Worm (Caenorhabditis elegans) whole organism, late embryonic: Measurements from ENCODE around the gene cup-14.

Experiments
- ama-1 ChIP-seq: fragments of 150-350 bp; optimal IDR thresholded peaks from 2 replicates; lab custom pipeline; 2014
- dve-1 ChIP-seq: sonication (generic microtip); optimal IDR thresholded peaks from 2 replicates; lab custom pipeline; 2017; ENCODE audit warnings: antibody characterized with exemption, mild to moderate bottlenecking, missing genetic modification characterization, missing compliant biosample characterization
- hlh-15 ChIP-seq: sonication (generic microtip); optimal IDR thresholded peaks from 2 replicates; lab custom pipeline; 2016; ENCODE audit warnings: missing genetic modification characterization, missing compliant biosample characterization
- nhr-11 ChIP-seq: fragments of 150-350 bp; optimal IDR thresholded peaks from 2 replicates; lab custom pipeline; 2014; ENCODE audit warnings: missing biosample characterization, missing genetic modification characterization
- sox-4 ChIP-seq: sonication (generic microtip); optimal IDR thresholded peaks from 2 replicates; lab custom pipeline; 2017; ENCODE audit warnings: mild to moderate bottlenecking, missing genetic modification characterization, inconsistent platforms, missing compliant biosample characterization
- unc-55 ChIP-seq: sonication (generic microtip); optimal IDR thresholded peaks from 2 replicates; lab custom pipeline; 2017; ENCODE audit warnings: missing biosample characterization, missing genetic modification reagents, missing genetic modification characterization
- unc-86 ChIP-seq: sonication (generic microtip); optimal IDR thresholded peaks from 2 replicates; lab custom pipeline; 2016; ENCODE audit warnings: missing genetic modification characterization, missing compliant biosample characterization

DNA sequence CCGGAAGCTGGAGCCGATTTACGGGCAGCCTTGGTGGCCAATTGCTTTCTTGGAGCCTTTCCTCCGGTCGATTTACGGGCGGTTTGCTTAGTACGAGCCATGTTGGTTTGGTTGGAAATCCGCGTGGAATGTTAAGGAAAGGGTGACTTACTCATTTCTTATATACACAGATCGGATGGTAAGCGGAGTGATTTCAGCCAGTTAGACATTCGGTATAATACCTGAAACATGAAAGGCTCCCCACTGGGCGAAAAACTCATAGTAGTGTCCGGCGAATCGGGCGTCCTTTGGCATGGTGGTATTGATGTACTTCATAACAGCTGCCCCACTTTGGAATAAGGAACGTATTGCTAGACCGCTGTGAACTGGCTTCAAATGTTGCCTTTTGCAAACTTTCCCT is 43.4 kb downstream of the cup-14 start, which contains the start of gene his-42:
- TF ChIP-seq nhr-11 (no peak), unc-86 (tag; lab: Kevin White, UChicago) (no peak), dve-1 (no peak), sox-4 (tag; lab: Kevin White, UChicago) (no peak), unc-55 (GFP tag; lab: Kevin White, UChicago) (no peak), ama-1 (no peak), hlh-15 (no peak)
